Worm (Caenorhabditis elegans): ENCODE results near the gene ctbp-1.

The ctbp-1 gene

ce11 chrX:5854452-5855234 lies 7.9 kb upstream of the ctbp-1 start:
- TF ChIP-seq ama-1 (optimal IDR thresholded peaks at IDR 0.05) (no peak), ceh-36 (tag; optimal IDR thresholded peaks at IDR 0.05) (no peak), aly-1 (tag; optimal IDR thresholded peaks at IDR 0.05) (no peak), ceh-13 (GFP tag; optimal IDR thresholded peaks at IDR 0.05) (no peak), ets-7 (tag; optimal IDR thresholded peaks at IDR 0.05) (no peak), sea-1 (GFP tag; conservative IDR thresholded peaks at IDR 0.05) (no peak), tbx-37 (GFP tag; conservative IDR thresholded peaks at IDR 0.05) (no peak), tra-4 (tag; optimal IDR thresholded peaks at IDR 0.05) (no peak), flt-1 (GFP tag; IDR thresholded peaks at IDR 0.05) (no peak), scrt-1 (GFP tag; IDR thresholded peaks at IDR 0.05) (no peak), tbx-11 (GFP tag; IDR thresholded peaks at IDR 0.05) (no peak), hnd-1 (tag; optimal IDR thresholded peaks at IDR 0.05) (no peak), pes-1 (GFP tag; IDR thresholded peaks at IDR 0.05) (no peak), hmbx-1 (tag; optimal IDR thresholded peaks at IDR 0.05) (no peak), F13C5.2 (tag; optimal IDR thresholded peaks at IDR 0.05) (no peak), hmg-4 (GFP tag; optimal IDR thresholded peaks at IDR 0.05) (no peak), B0310.2 (tag; optimal IDR thresholded peaks at IDR 0.05) (no peak)

DNA sequence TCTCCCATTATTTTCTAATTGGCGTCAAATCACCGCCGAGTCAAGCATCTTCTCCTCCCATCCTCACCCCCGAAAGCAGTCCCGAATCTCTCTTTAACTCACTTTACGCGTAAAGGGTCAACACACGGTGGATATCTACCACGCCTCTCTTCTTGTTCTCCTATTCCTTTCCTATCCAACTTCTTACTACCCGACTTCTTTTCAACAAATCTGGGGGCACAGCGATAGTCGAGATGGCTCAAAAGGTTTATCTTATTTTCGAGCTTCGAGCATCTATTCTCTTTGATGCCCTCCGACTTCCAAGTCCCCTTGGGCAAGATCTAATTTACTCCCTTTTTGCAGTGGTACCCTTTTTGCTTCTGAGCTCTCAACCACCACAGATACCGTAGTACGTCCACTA lies 3.3 kb upstream of the ctbp-1 start:
- TF ChIP-seq aly-1 (tag; optimal IDR thresholded peaks at IDR 0.05) (no peak), ama-1 (optimal IDR thresholded peaks at IDR 0.05) (no peak), B0310.2 (tag; optimal IDR thresholded peaks at IDR 0.05) (no peak), flt-1 (GFP tag; IDR thresholded peaks at IDR 0.05) (no peak), tra-4 (tag; optimal IDR thresholded peaks at IDR 0.05) (no peak), hmbx-1 (tag; optimal IDR thresholded peaks at IDR 0.05) (no peak), F13C5.2 (tag; optimal IDR thresholded peaks at IDR 0.05) (no peak), sea-1 (GFP tag; conservative IDR thresholded peaks at IDR 0.05) (no peak), ceh-36 (tag; optimal IDR thresholded peaks at IDR 0.05) (no peak)

- TF ChIP-seq B0310.2 (tag; optimal IDR thresholded peaks at IDR 0.05) (no peak), tra-4 (tag; optimal IDR thresholded peaks at IDR 0.05) (no peak), aly-1 (tag; optimal IDR thresholded peaks at IDR 0.05) (no peak), ceh-36 (tag; optimal IDR thresholded peaks at IDR 0.05) (no peak)
These were observed 5.5 kb downstream of the ctbp-1 start for ce11 chrX:5868030-5868429.

DNA sequence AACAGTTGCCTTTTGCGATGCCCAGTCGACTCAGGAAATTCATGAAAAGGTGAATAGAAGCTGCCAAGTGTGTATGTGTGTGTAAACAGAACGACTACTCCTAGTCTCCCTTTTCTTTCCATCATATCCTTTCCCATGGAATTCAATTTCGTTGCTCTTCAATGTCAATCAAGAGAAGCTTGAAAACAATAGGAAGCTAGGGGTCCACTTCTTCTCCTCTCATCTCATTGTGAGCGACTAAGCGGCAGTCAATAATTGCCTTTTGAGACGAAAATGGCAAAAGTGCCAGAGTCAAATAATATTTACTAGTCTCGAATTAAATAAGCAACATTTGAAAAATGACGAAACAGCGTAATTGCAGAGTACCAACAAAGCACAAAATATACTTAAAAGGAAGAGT lies 7.1 kb downstream of the ctbp-1 start:
- TF ChIP-seq F13C5.2 (tag; optimal IDR thresholded peaks at IDR 0.05) (no peak), aly-1 (tag; optimal IDR thresholded peaks at IDR 0.05) (no peak), tbx-37 (GFP tag; conservative IDR thresholded peaks at IDR 0.05) (no peak), hnd-1 (tag; optimal IDR thresholded peaks at IDR 0.05) (no peak), tra-4 (tag; optimal IDR thresholded peaks at IDR 0.05) (no peak), hmbx-1 (tag; optimal IDR thresholded peaks at IDR 0.05) (no peak), scrt-1 (GFP tag; IDR thresholded peaks at IDR 0.05) (no peak), hmg-4 (GFP tag; optimal IDR thresholded peaks at IDR 0.05) (no peak), pes-1 (GFP tag; IDR thresholded peaks at IDR 0.05) (no peak), ama-1 (optimal IDR thresholded peaks at IDR 0.05) (no peak), tbx-11 (GFP tag; IDR thresholded peaks at IDR 0.05) (no peak), ceh-36 (tag; optimal IDR thresholded peaks at IDR 0.05) (no peak), ets-7 (tag; optimal IDR thresholded peaks at IDR 0.05) (no peak)

ce11 chrX:5872153-5872552 lies 9.6 kb downstream of the ctbp-1 start:
- no peak for TF ChIP-seq aly-1 (tag; optimal IDR thresholded peaks at IDR 0.05)
- no peak for TF ChIP-seq ceh-13 (GFP tag; optimal IDR thresholded peaks at IDR 0.05)
- TF ChIP-seq tbx-11 (GFP tag; IDR thresholded peaks at IDR 0.05), result no peak
- no peak for TF ChIP-seq tbx-37 (GFP tag; conservative IDR thresholded peaks at IDR 0.05)
- no peak for TF ChIP-seq tra-4 (tag; optimal IDR thresholded peaks at IDR 0.05)

ce11 chrX:5875567-5875966 lies 13.1 kb downstream of the ctbp-1 start, which contains the start of gene F49E10.4:
Gene F49E10.4, plus strand, starts transcription at chrX:5875867.
- TF ChIP-seq tbx-11 (GFP tag; IDR thresholded peaks at IDR 0.05) (no peak), tbx-37 (GFP tag; conservative IDR thresholded peaks at IDR 0.05) (no peak), F13C5.2 (tag; optimal IDR thresholded peaks at IDR 0.05) (no peak), ceh-13 (GFP tag; optimal IDR thresholded peaks at IDR 0.05) (no peak), ama-1 (optimal IDR thresholded peaks at IDR 0.05) (no peak), aly-1 (tag; optimal IDR thresholded peaks at IDR 0.05) (no peak), sea-1 (GFP tag; conservative IDR thresholded peaks at IDR 0.05) (no peak), hnd-1 (tag; optimal IDR thresholded peaks at IDR 0.05) (no peak), scrt-1 (GFP tag; IDR thresholded peaks at IDR 0.05) (no peak), tra-4 (tag; optimal IDR thresholded peaks at IDR 0.05) (no peak), flt-1 (GFP tag; IDR thresholded peaks at IDR 0.05) (no peak), hmg-4 (GFP tag; optimal IDR thresholded peaks at IDR 0.05) (no peak)

ce11 chrX:5877039-5877438 lies 14.5 kb downstream of the ctbp-1 start:
- TF ChIP-seq ceh-13 (GFP tag; optimal IDR thresholded peaks at IDR 0.05) (no peak), flt-1 (GFP tag; IDR thresholded peaks at IDR 0.05) (no peak), ceh-36 (tag; optimal IDR thresholded peaks at IDR 0.05) (no peak), hmg-4 (GFP tag; optimal IDR thresholded peaks at IDR 0.05) (no peak), tra-4 (tag; optimal IDR thresholded peaks at IDR 0.05) (no peak), tbx-37 (GFP tag; conservative IDR thresholded peaks at IDR 0.05) (no peak), ets-7 (tag; optimal IDR thresholded peaks at IDR 0.05) (no peak), pes-1 (GFP tag; IDR thresholded peaks at IDR 0.05) (no peak), scrt-1 (GFP tag; IDR thresholded peaks at IDR 0.05) (no peak), aly-1 (tag; optimal IDR thresholded peaks at IDR 0.05) (no peak), ama-1 (optimal IDR thresholded peaks at IDR 0.05) (no peak)

DNA sequence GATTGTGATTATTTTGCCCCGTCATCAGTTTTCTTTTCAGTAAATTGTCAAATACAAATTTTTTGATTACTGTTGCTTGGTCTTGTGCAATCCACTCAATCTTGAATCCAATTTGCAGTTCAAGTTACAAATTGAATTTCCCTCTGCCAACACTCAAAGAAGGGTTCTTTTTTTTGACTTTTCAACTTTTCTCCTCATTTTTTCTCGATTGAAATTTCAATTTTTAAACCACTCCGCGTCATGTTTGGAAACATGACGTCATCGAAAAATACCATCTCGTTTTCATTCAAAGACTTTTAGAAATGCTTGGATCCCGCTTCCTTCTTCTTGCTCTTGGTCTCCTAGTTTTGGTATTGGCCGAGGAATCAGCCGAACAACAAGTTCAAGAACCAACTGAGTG lies 23.1 kb downstream of the ctbp-1 start, which contains the start of gene flp-7:
Gene flp-7, plus strand, starts transcription at position 301 of the 400 bp plus-strand sequence.
- TF ChIP-seq tbx-37 (GFP tag; conservative IDR thresholded peaks at IDR 0.05), result no peak
- no peak for TF ChIP-seq ceh-13 (GFP tag; optimal IDR thresholded peaks at IDR 0.05)
- TF ChIP-seq F13C5.2 (tag; optimal IDR thresholded peaks at IDR 0.05), result no peak
- no peak for TF ChIP-seq B0310.2 (tag; optimal IDR thresholded peaks at IDR 0.05)
- TF ChIP-seq ets-7 (tag; optimal IDR thresholded peaks at IDR 0.05), result no peak
- no peak for TF ChIP-seq sea-1 (GFP tag; conservative IDR thresholded peaks at IDR 0.05)
- no peak for TF ChIP-seq aly-1 (tag; optimal IDR thresholded peaks at IDR 0.05)
- no peak for TF ChIP-seq ama-1 (optimal IDR thresholded peaks at IDR 0.05)
- no peak for TF ChIP-seq pes-1 (GFP tag; IDR thresholded peaks at IDR 0.05)
- TF ChIP-seq tbx-11 (GFP tag; IDR thresholded peaks at IDR 0.05), result no peak
- no peak for TF ChIP-seq flt-1 (GFP tag; IDR thresholded peaks at IDR 0.05)
- TF ChIP-seq tra-4 (tag; optimal IDR thresholded peaks at IDR 0.05), result no peak
- no peak for TF ChIP-seq hnd-1 (tag; optimal IDR thresholded peaks at IDR 0.05)
- TF ChIP-seq ceh-36 (tag; optimal IDR thresholded peaks at IDR 0.05), result no peak
- no peak for TF ChIP-seq scrt-1 (GFP tag; IDR thresholded peaks at IDR 0.05)
- no peak for TF ChIP-seq hmg-4 (GFP tag; optimal IDR thresholded peaks at IDR 0.05)
- TF ChIP-seq hmbx-1 (tag; optimal IDR thresholded peaks at IDR 0.05), result no peak

Data from whole organism, early embryonic.